Worm (Caenorhabditis elegans): ENCODE results near the gene clec-129.

ce11 chrII:3569118-3569517 lies 2.2 kb upstream of the clec-129 start, which contains the start of gene clec-127:
- TF ChIP-seq hlh-1 (tag; optimal IDR thresholded peaks at IDR 0.05) (no peak), ztf-11 (tag; optimal IDR thresholded peaks at IDR 0.05) (no peak), ces-1 (GFP tag; optimal IDR thresholded peaks at IDR 0.05) (no peak), nhr-237 (tag; optimal IDR thresholded peaks at IDR 0.05) (no peak), nhr-12 (tag; optimal IDR thresholded peaks at IDR 0.05) (no peak), bed-3 (GFP tag; optimal IDR thresholded peaks at IDR 0.05) (no peak), nhr-28 (tag; optimal IDR thresholded peaks at IDR 0.05) (no peak), flh-1 (GFP tag; optimal IDR thresholded peaks at IDR 0.05) (no peak), snpc-4 (tag; optimal IDR thresholded peaks at IDR 0.05) (no peak), lsy-2 (tag; optimal IDR thresholded peaks at IDR 0.05) (no peak)

Data from whole organism, mixed stage, embryonic.